Worm (Caenorhabditis elegans): ENCODE results near the gene dpy-21.
"Not testable (repeated sequence)": the region's sequence is repeated elsewhere in the genome, so short reads cannot be mapped to it uniquely, and the experiment has no call there.

dpy-21 gene

ce11 chrV:17944849-17945452 lies 4.0 kb downstream of the dpy-21 start:
- no peak for TF ChIP-seq dao-5 (tag; optimal IDR thresholded peaks at IDR 0.05)
- no peak for TF ChIP-seq him-1 (tag; optimal IDR thresholded peaks at IDR 0.05)
- no peak for TF ChIP-seq W03F9.2 (tag; optimal IDR thresholded peaks at IDR 0.05)

ce11 chrV:17943877-17944472 lies 5.0 kb downstream of the dpy-21 start:
- TF ChIP-seq him-1 (tag; optimal IDR thresholded peaks at IDR 0.05) (no peak), W03F9.2 (tag; optimal IDR thresholded peaks at IDR 0.05) (no peak), dao-5 (tag; optimal IDR thresholded peaks at IDR 0.05) (no peak)

- no peak for TF ChIP-seq W03F9.2 (tag; optimal IDR thresholded peaks at IDR 0.05)
These were observed 10.0 kb downstream of the dpy-21 start for ce11 chrV:17938978-17939377.

- no peak for TF ChIP-seq him-1 (tag; optimal IDR thresholded peaks at IDR 0.05)
- no peak for TF ChIP-seq dao-5 (tag; optimal IDR thresholded peaks at IDR 0.05)
These were observed 13.1 kb downstream of the dpy-21 start for ce11 chrV:17935857-17936256.

ce11 chrV:17931795-17932194 lies 17.2 kb downstream of the dpy-21 start:
- TF ChIP-seq dao-5 (tag; optimal IDR thresholded peaks at IDR 0.05) = no peak
- TF ChIP-seq him-1 (tag; optimal IDR thresholded peaks at IDR 0.05) = no peak
- no peak for TF ChIP-seq W03F9.2 (tag; optimal IDR thresholded peaks at IDR 0.05)

- no peak for TF ChIP-seq W03F9.2 (tag; optimal IDR thresholded peaks at IDR 0.05)
- no peak for TF ChIP-seq dao-5 (tag; optimal IDR thresholded peaks at IDR 0.05)
- no peak for TF ChIP-seq him-1 (tag; optimal IDR thresholded peaks at IDR 0.05)
These were observed 20.9 kb downstream of the dpy-21 start for ce11 chrV:17928128-17928527.

ce11 chrV:17924095-17925000 lies 24.6 kb downstream of the dpy-21 start, which contains the start of gene usp-50:
TSS of gene usp-50 (plus strand) at chrV:17924916.
- TF ChIP-seq him-1, W03F9.2, dao-5 (tag; optimal IDR thresholded peaks at IDR 0.05): not testable (repeated sequence)

ce11 chrV:17921423-17921822 lies 27.6 kb downstream of the dpy-21 start, which contains the start of gene E01B7.2:
TSS of gene E01B7.2 (plus strand) at chrV:17921772.
- TF ChIP-seq W03F9.2 (tag; optimal IDR thresholded peaks at IDR 0.05) (peak; percentile 26), him-1 (tag; optimal IDR thresholded peaks at IDR 0.05) (no peak)

- TF ChIP-seq W03F9.2 (tag; optimal IDR thresholded peaks at IDR 0.05) (no peak), him-1 (tag; optimal IDR thresholded peaks at IDR 0.05) (no peak), dao-5 (tag; optimal IDR thresholded peaks at IDR 0.05) (no peak)
These were observed 30.3 kb downstream of the dpy-21 start, which contains the start of gene C06H5.8 for ce11 chrV:17918726-17919125. TSS of gene C06H5.8 (plus strand) at chrV:17919026.

ce11 chrV:17910019-17910418 lies 39.0 kb downstream of the dpy-21 start, which contains the start of gene dcar-1:
TSS of gene dcar-1 (plus strand) at chrV:17910319.
- TF ChIP-seq dao-5 (tag; optimal IDR thresholded peaks at IDR 0.05) (no peak), W03F9.2 (tag; optimal IDR thresholded peaks at IDR 0.05) (no peak)

ce11 chrV:17905765-17906164 lies 43.2 kb downstream of the dpy-21 start:
- TF ChIP-seq dao-5 (tag; optimal IDR thresholded peaks at IDR 0.05) (no peak), him-1 (tag; optimal IDR thresholded peaks at IDR 0.05) (no peak), W03F9.2 (tag; optimal IDR thresholded peaks at IDR 0.05) (no peak)

- not testable (repeated sequence) for TF ChIP-seq him-1, W03F9.2, dao-5 (tag; optimal IDR thresholded peaks at IDR 0.05)
These were observed 45.2 kb downstream of the dpy-21 start, which contains the start of gene C06H5.14 for ce11 chrV:17903829-17904228. TSS of gene C06H5.14 (plus strand) at chrV:17904129.

ce11 chrV:17899503-17899902 lies 49.5 kb downstream of the dpy-21 start, which contains the start of gene fbxa-157:
TSS of gene fbxa-157 (plus strand) at chrV:17899803.
- TF ChIP-seq W03F9.2 (tag; optimal IDR thresholded peaks at IDR 0.05) (no peak), him-1 (tag; optimal IDR thresholded peaks at IDR 0.05) (no peak), dao-5 (tag; optimal IDR thresholded peaks at IDR 0.05) (no peak)

- TF ChIP-seq dao-5, him-1, W03F9.2 (tag; optimal IDR thresholded peaks at IDR 0.05): not testable (repeated sequence)
These were observed 51.3 kb downstream of the dpy-21 start, which contains the start of gene C06H5.13 for ce11 chrV:17897646-17898045. TSS of gene C06H5.13 (minus strand) at chrV:17897746.

All from whole organism, L4/young adult.